Fruit fly (Drosophila melanogaster) whole organism, wandering third instar larva: ENCODE data around the gene betaNACtes6.
"Not testable (repeated sequence)": the region's sequence is repeated elsewhere in the genome, so short reads cannot be mapped to it uniquely, and the experiment has no call there.

Experiments
- Abd-B ChIP-seq: fragments of >200 bp; optimal IDR thresholded peaks from 2 replicates; lab custom pipeline; 2017; ENCODE audit warnings: missing biosample characterization, missing genetic modification characterization
- CG32264 ChIP-seq: fragments of 200-800 bp; sonication (Bioruptor generic); optimal IDR thresholded peaks from 2 replicates; lab custom pipeline; 2016; ENCODE audit warnings: missing biosample characterization, missing genetic modification characterization
- CG9705 ChIP-seq: fragments of 200-800 bp; sonication (Bioruptor generic); optimal IDR thresholded peaks from 2 replicates; lab custom pipeline; 2018; ENCODE audit warnings: missing biosample characterization, mild to moderate bottlenecking, missing genetic modification characterization
- Dfd ChIP-seq: fragments of >200 bp; optimal IDR thresholded peaks from 2 replicates; lab custom pipeline; 2017; ENCODE audit warnings: missing biosample characterization, missing genetic modification characterization
- Dif ChIP-seq: fragments of 200-275, 200-300 bp; sonication (Bioruptor generic); optimal IDR thresholded peaks from 2 replicates; lab custom pipeline; 2018; ENCODE audit warnings: missing biosample characterization, missing genetic modification characterization; ENCODE audit not compliant: partially characterized antibody
- GATAd ChIP-seq: sonication (Bioruptor generic); optimal IDR thresholded peaks from 2 replicates; lab custom pipeline; 2016; ENCODE audit warnings: missing biosample characterization, missing genetic modification characterization
- HLH106 ChIP-seq: fragments of 200-800 bp; optimal IDR thresholded peaks from 3 replicates; lab custom pipeline; 2019; ENCODE audit warnings: missing biosample characterization, mild to moderate bottlenecking, missing genetic modification characterization, moderate library complexity
- Hnf4 ChIP-seq: fragments of 200-800 bp; sonication (Bioruptor generic); optimal IDR thresholded peaks from 2 replicates; lab custom pipeline; 2016; ENCODE audit warnings: missing biosample characterization, mild to moderate bottlenecking, missing genetic modification characterization
- Hr78 ChIP-seq: fragments of >200 bp; optimal IDR thresholded peaks from 2 replicates; lab custom pipeline; 2017; ENCODE audit warnings: missing biosample characterization, missing genetic modification characterization
- Hr83 ChIP-seq: fragments of 200-300 bp; sonication (Bioruptor generic); optimal IDR thresholded peaks from 2 replicates; lab custom pipeline; 2016; ENCODE audit warnings: missing biosample characterization, mild to moderate bottlenecking, missing genetic modification characterization, moderate library complexity; ENCODE audit not compliant: poor library complexity, severe bottlenecking
- Jra ChIP-seq: sonication (Bioruptor generic); optimal IDR thresholded peaks from 2 replicates; lab custom pipeline; 2016; ENCODE audit warnings: missing biosample characterization, missing genetic modification characterization
- Myc ChIP-seq: fragments of >200 bp; optimal IDR thresholded peaks from 2 replicates; lab custom pipeline; 2017
- N ChIP-seq: fragments of >200 bp; optimal IDR thresholded peaks from 2 replicates; lab custom pipeline; 2018; ENCODE audit warnings: missing biosample characterization, missing external identifiers, missing genetic modification characterization
- OdsH ChIP-seq: fragments of 200-800 bp; sonication (Bioruptor generic); optimal IDR thresholded peaks from 2 replicates; lab custom pipeline; 2016; ENCODE audit warnings: missing biosample characterization, mild to moderate bottlenecking, missing genetic modification characterization
- Rel ChIP-seq, 2 experiments: fragments of 200-800 bp; sonication (Bioruptor generic) in 1 of 2; optimal IDR thresholded peaks; 2 replicates in 1 of 2; 3 replicates in 1 of 2; lab custom pipeline; 2016 to 2019; ENCODE audit warnings: mild to moderate bottlenecking in 2 of 2, missing biosample characterization in 2 of 2, missing genetic modification characterization in 2 of 2, moderate library complexity in 1 of 2
- Sp1 ChIP-seq: fragments of 200-800 bp; sonication (Bioruptor generic); optimal IDR thresholded peaks from 3 replicates; lab custom pipeline; 2019; ENCODE audit warnings: missing biosample characterization, mild to moderate bottlenecking, missing genetic modification characterization, moderate library complexity
- Vsx2 ChIP-seq: fragments of 200-300, 225-300 bp; sonication (Bioruptor generic); optimal IDR thresholded peaks from 2 replicates; lab custom pipeline; 2018; ENCODE audit warnings: missing biosample characterization, missing genetic modification characterization; ENCODE audit not compliant: partially characterized antibody
- brk ChIP-seq: fragments of 200-800 bp; sonication (Bioruptor generic); optimal IDR thresholded peaks from 2 replicates; lab custom pipeline; 2016; ENCODE audit warnings: missing biosample characterization, mild to moderate bottlenecking, missing genetic modification characterization
- dl ChIP-seq, 2 experiments: fragments of 175-275, 200-275 bp in 1 of 2; fragments of 200-275 bp in 1 of 2; sonication (Bioruptor generic); optimal IDR thresholded peaks; lab custom pipeline; 2018; ENCODE audit warnings: mild to moderate bottlenecking in 2 of 2, missing biosample characterization in 2 of 2, missing genetic modification characterization in 2 of 2, moderate library complexity in 2 of 2; ENCODE audit not compliant: partially characterized antibody in 2 of 2, insufficient read depth in 1 of 2
- dmrt93B ChIP-seq: fragments of 200-800 bp; sonication (Bioruptor generic); optimal IDR thresholded peaks from 2 replicates; lab custom pipeline; 2018; ENCODE audit warnings: missing biosample characterization, mild to moderate bottlenecking, missing genetic modification characterization
- dsf ChIP-seq: sonication (Bioruptor generic); optimal IDR thresholded peaks from 2 replicates; lab custom pipeline; 2016; ENCODE audit warnings: missing biosample characterization, missing genetic modification characterization, borderline replicate concordance
- ey ChIP-seq: fragments of 200-800 bp; sonication (Bioruptor generic); optimal IDR thresholded peaks from 2 replicates; lab custom pipeline; 2016; ENCODE audit warnings: missing biosample characterization, missing genetic modification characterization
- foxo ChIP-seq, 2 experiments: fragments of 200-800 bp; sonication (Bioruptor generic); optimal IDR thresholded peaks; 2 replicates in 1 of 2; 3 replicates in 1 of 2; lab custom pipeline; 2016 to 2017; ENCODE audit warnings: missing biosample characterization in 2 of 2, missing genetic modification characterization in 2 of 2
- fru ChIP-seq: fragments of 200-800 bp; sonication (Bioruptor generic); optimal IDR thresholded peaks from 3 replicates; lab custom pipeline; 2016; ENCODE audit warnings: missing biosample characterization, mild to moderate bottlenecking, missing genetic modification characterization
- h ChIP-seq: fragments of 200-800 bp; sonication (Bioruptor generic); optimal IDR thresholded peaks from 3 replicates; lab custom pipeline; 2016; ENCODE audit warnings: missing biosample characterization, mild to moderate bottlenecking, missing genetic modification characterization
- jim ChIP-seq: fragments of 175-275, 200-325 bp; sonication (Bioruptor generic); optimal IDR thresholded peaks from 2 replicates; lab custom pipeline; 2016; ENCODE audit warnings: missing biosample characterization, mild to moderate bottlenecking, missing genetic modification characterization
- lola ChIP-seq: fragments of >200 bp; optimal IDR thresholded peaks from 2 replicates; lab custom pipeline; 2017; ENCODE audit warnings: missing biosample characterization, missing genetic modification characterization
- pan ChIP-seq: fragments of >200 bp; optimal IDR thresholded peaks from 2 replicates; lab custom pipeline; 2017
- psq ChIP-seq: fragments of 200-800 bp; sonication (Bioruptor generic); optimal IDR thresholded peaks from 3 replicates; lab custom pipeline; 2017; ENCODE audit warnings: missing biosample characterization, mild to moderate bottlenecking, missing genetic modification characterization, moderate library complexity
- sage ChIP-seq: fragments of 200-800 bp; sonication (Bioruptor generic); optimal IDR thresholded peaks from 2 replicates; lab custom pipeline; 2016; ENCODE audit warnings: missing biosample characterization, mild to moderate bottlenecking, missing genetic modification characterization
- tai ChIP-seq: sonication (Bioruptor generic); optimal IDR thresholded peaks from 2 replicates; lab custom pipeline; 2016; ENCODE audit warnings: missing biosample characterization, missing genetic modification characterization
- usp ChIP-seq: fragments of >200 bp; optimal IDR thresholded peaks from 2 replicates; lab custom pipeline; 2017; ENCODE audit warnings: missing biosample characterization, missing genetic modification characterization
- woc ChIP-seq: sonication (Bioruptor generic); optimal IDR thresholded peaks from 2 replicates; lab custom pipeline; 2016; ENCODE audit warnings: missing biosample characterization, mild to moderate bottlenecking, missing genetic modification characterization

Gene betaNACtes6

dm6 chrX:14317050-14317449 lies at the start of gene betaNACtes6:
Gene betaNACtes6, minus strand, starts transcription at chrX:14317150.
- TF ChIP-seq Jra; dl (GFP tag; optimal IDR thresholded peaks at IDR 0.05; lab: Kevin White, UChicago; ENCODE audit: insufficient read depth in 1 of 2, partially characterized antibody in 2 of 2); brk (GFP tag; lab: Kevin White, UChicago): not testable (repeated sequence)

- no peak for TF ChIP-seq dsf (GFP tag; lab: Kevin White, UChicago)
- TF ChIP-seq fru: peak; percentile 25
- no peak for TF ChIP-seq Jra
- TF ChIP-seq Hr83: no peak
- no peak for TF ChIP-seq N (GFP tag; lab: Kevin White, UChicago)
- no peak for TF ChIP-seq tai
- no peak for TF ChIP-seq ey (GFP tag; lab: Kevin White, UChicago)
- no peak for TF ChIP-seq jim (GFP tag; lab: Kevin White, UChicago)
- TF ChIP-seq pan (lab: Kevin White, UChicago): no peak
- peak; percentile 1 for TF ChIP-seq h (GFP tag; lab: Kevin White, UChicago)
- no peak for TF ChIP-seq GATAd
- TF ChIP-seq dmrt93B (GFP tag; lab: Kevin White, UChicago): no peak
- TF ChIP-seq usp: no peak
- no peak for TF ChIP-seq Myc (lab: Kevin White, UChicago)
- TF ChIP-seq Rel (GFP tag; optimal IDR thresholded peaks at IDR 0.05; lab: Kevin White, UChicago): no peak
- TF ChIP-seq Rel (tag; optimal IDR thresholded peaks at IDR 0.05; lab: Kevin White, UChicago): no peak
- TF ChIP-seq HLH106: peak; percentile 31
- no peak for TF ChIP-seq Dfd
- TF ChIP-seq Hnf4 (GFP tag; lab: Kevin White, UChicago): no peak
- peak in 1 of 2 experiments; percentile 24 for TF ChIP-seq foxo (GFP tag; optimal IDR thresholded peaks at IDR 0.05; lab: Kevin White, UChicago)
- TF ChIP-seq, all 38 proteins: peak for 4
Observed at dm6 chrX:14332243-14332642, 15.3 kb upstream of the betaNACtes6 start.

dm6 chrX:14331490-14332182 lies 14.7 kb upstream of the betaNACtes6 start:
- TF ChIP-seq dl (GFP tag; optimal IDR thresholded peaks at IDR 0.05; lab: Kevin White, UChicago; ENCODE audit: insufficient read depth in 1 of 2, partially characterized antibody in 2 of 2) (no peak), Hr83 (no peak)

dm6 chrX:14321963-14322362 lies 5.0 kb upstream of the betaNACtes6 start, which contains the start of gene dpr8:
Gene dpr8, plus strand, starts transcription at chrX:14322226.
- TF ChIP-seq tai: no peak
- no peak for TF ChIP-seq lola (GFP tag; lab: Kevin White, UChicago)
- TF ChIP-seq Hr83: no peak
- TF ChIP-seq Hnf4 (GFP tag; lab: Kevin White, UChicago): no peak
- TF ChIP-seq fru: no peak
- TF ChIP-seq brk (GFP tag; lab: Kevin White, UChicago): no peak
- no peak for TF ChIP-seq Jra
- TF ChIP-seq jim (GFP tag; lab: Kevin White, UChicago): no peak
- no peak for TF ChIP-seq GATAd
- no peak for TF ChIP-seq Myc (lab: Kevin White, UChicago)
- no peak for TF ChIP-seq psq (GFP tag; lab: Kevin White, UChicago)
- TF ChIP-seq dl (GFP tag; optimal IDR thresholded peaks at IDR 0.05; lab: Kevin White, UChicago; ENCODE audit: insufficient read depth in 1 of 2, partially characterized antibody in 2 of 2): no peak
- TF ChIP-seq woc: no peak
- TF ChIP-seq Abd-B (GFP tag; lab: Kevin White, UChicago): no peak
- no peak for TF ChIP-seq CG9705
- TF ChIP-seq dmrt93B (GFP tag; lab: Kevin White, UChicago): no peak
- no peak for TF ChIP-seq Sp1 (GFP tag; lab: Kevin White, UChicago)
- TF ChIP-seq, all 38 proteins: peak for 0

- TF ChIP-seq dsf (GFP tag; lab: Kevin White, UChicago); pan (lab: Kevin White, UChicago); h (GFP tag; lab: Kevin White, UChicago): not testable (repeated sequence)
Observed at dm6 chrX:14315483-14315882, 1.5 kb downstream of the betaNACtes6 start, which contains the start of gene betaNACtes2. Gene betaNACtes2, minus strand, starts transcription at chrX:14315583.

- TF ChIP-seq dmrt93B (GFP tag; lab: Kevin White, UChicago) (no peak), Myc (lab: Kevin White, UChicago) (no peak), OdsH (no peak), CG32264 (no peak), sage (GFP tag; lab: Kevin White, UChicago) (no peak), Dif (no peak), Hr78 (no peak), brk (GFP tag; lab: Kevin White, UChicago) (no peak), Vsx2 (GFP tag; lab: Kevin White, UChicago) (no peak), dsf (GFP tag; lab: Kevin White, UChicago) (no peak)
Observed at dm6 chrX:14289293-14289692, 27.7 kb downstream of the betaNACtes6 start, which contains the start of gene CG9400. Gene CG9400, minus strand, starts transcription at chrX:14289393.
